Fruit fly (Drosophila melanogaster): ENCODE results near the gene CG17572.

DNA sequence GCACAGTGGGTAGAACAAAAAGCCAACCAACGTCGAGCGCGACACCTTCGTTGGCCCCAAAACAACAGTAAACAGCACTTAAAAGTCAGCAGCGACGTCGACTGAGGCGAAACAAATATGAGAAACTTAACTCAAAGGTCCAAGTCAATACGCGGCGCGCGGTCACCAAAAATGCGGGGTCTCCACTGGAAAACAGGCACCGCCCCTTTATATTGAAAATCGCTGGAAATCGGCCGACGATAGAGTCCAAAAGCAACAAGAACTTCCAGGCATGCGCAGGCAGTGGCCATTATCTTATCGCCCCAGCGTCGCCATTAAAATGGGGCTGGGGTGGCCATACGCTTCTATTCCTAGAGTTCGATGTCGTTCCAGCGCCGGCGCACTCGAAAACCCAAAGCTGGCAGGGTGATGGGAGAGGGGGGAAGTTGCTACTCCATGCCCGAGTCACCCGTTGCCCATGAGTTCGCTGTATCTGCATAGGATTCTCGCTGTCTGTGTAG is 34.5 kb upstream of the CG17572 start, which contains the start of gene Lim3:
- TF ChIP-seq psq (optimal IDR thresholded peaks at IDR 0.05) (no peak), EcR (GFP tag; optimal IDR thresholded peaks at IDR 0.05) (no peak), pan (optimal IDR thresholded peaks at IDR 0.05) (no peak), Dll (optimal IDR thresholded peaks at IDR 0.05) (no peak), CG8478 (optimal IDR thresholded peaks at IDR 0.05) (no peak), usp (GFP tag; optimal IDR thresholded peaks at IDR 0.05) (no peak)
